Worm (Caenorhabditis elegans): Measurements from ENCODE around the gene mbr-1.
A peak's percentile ranks its signal among the peaks of the same experiment; 100 is the strongest.

mbr-1 gene

DNA sequence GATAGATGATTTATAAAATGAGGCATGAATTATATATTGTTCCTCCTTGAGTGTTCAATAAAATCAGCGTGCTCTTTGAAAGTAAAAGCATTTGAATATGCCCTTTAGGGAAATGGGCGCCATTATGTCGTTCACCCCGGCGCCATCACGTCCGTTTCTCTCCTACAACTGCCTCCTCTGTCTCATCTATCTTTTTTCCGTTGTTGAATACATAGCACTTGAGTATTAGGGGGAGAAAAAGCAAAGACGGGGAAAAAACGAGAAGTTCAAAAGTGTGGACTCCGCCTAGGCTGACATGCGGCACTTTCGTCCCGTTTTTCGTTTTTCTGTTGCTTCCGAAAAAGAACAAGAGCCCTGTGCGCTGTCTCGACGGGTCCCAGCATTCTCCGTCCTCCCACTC lies 45.8 kb upstream of the mbr-1 start (continued):
- TF ChIP-seq fos-1 (tag; optimal IDR thresholded peaks at IDR 0.05) = no peak
- no peak for TF ChIP-seq F10B5.3 (tag; optimal IDR thresholded peaks at IDR 0.05)
- 0 out of 2 replicates have a peak, but pooled peaks have one; percentile 6 for TF ChIP-seq ctbp-1 (GFP tag; IDR thresholded peaks at IDR 0.05)

DNA sequence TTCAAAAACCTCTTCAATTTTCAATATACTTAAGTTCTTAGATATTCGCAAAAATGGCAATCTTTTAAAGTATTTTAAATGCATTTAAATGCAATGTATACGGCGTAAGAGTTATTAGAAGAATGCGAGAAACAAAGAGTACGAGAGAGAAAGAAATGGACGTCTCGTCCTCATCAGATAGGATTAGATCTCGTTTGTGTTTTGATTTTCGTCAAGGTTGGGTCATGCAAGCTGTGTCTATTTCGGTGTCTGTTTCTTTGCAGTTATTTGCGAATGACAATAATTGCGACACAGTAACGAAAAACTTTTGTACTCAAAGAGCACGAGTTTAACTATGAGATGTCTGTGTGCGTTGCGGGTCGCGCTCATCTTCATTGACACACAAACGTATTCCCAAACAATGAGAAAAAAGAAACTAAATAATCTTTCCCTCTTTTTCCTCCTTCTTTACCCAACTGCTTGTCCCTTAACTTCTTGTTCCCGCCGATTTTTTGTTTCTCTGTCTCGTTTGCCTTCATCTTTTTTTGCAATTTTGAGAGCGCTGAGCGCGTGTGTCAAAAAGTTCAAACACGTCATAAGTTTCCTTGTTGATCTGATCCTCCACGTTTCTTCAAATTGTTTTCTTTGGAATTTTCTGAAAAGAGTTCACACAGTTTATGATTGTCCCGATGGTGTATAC lies 45.3 kb upstream of the mbr-1 start:
- TF ChIP-seq T26A8.4 (GFP tag; IDR thresholded peaks at IDR 0.05) (no peak), cey-2 (tag; optimal IDR thresholded peaks at IDR 0.05; ENCODE audit: borderline replicate concordance, insufficient read depth) (no peak), mdl-1 (tag; optimal IDR thresholded peaks at IDR 0.05) (peak; percentile 11 to 21), duxl-1 (tag; optimal IDR thresholded peaks at IDR 0.05; ENCODE audit: poor library complexity) (no peak), madf-5 (GFP tag; IDR thresholded peaks at IDR 0.05) (no peak), daf-16 (GFP tag; optimal IDR thresholded peaks at IDR 0.05) (no peak), daf-16 (tag; optimal IDR thresholded peaks at IDR 0.05) (no peak), mxl-3 (GFP tag; optimal IDR thresholded peaks at IDR 0.05) (no peak), nhr-77 (tag; optimal IDR thresholded peaks at IDR 0.05) (no peak), tag-97 (GFP tag; IDR thresholded peaks at IDR 0.05) (0 out of 2 replicates have a peak, but pooled peaks have one; percentile 69), hmg-1.1 (GFP tag; IDR thresholded peaks at IDR 0.05) (peak; percentile 31; the same call in 1 of the 2 replicates), pqm-1 (tag; optimal IDR thresholded peaks at IDR 0.05) (no peak), mes-2 (tag; optimal IDR thresholded peaks at IDR 0.05; ENCODE audit: poor library complexity, severe bottlenecking) (no peak), Y75B8A.6 (GFP tag; IDR thresholded peaks at IDR 0.05) (no peak), attf-4 (tag; optimal IDR thresholded peaks at IDR 0.05) (no peak), saeg-2 (GFP tag; IDR thresholded peaks at IDR 0.05) (no peak), T20F7.1 (GFP tag; optimal IDR thresholded peaks at IDR 0.05) (no peak), daf-12 (tag; optimal IDR thresholded peaks at IDR 0.05) (no peak), ZK546.5 (tag; optimal IDR thresholded peaks at IDR 0.05) (no peak), Y5F2A.4 (GFP tag; optimal IDR thresholded peaks at IDR 0.05) (no peak), snpc-4 (tag; optimal IDR thresholded peaks at IDR 0.05) (no peak), zip-2 (tag; optimal IDR thresholded peaks at IDR 0.05) (no peak), lin-13 (GFP tag; optimal IDR thresholded peaks at IDR 0.05) (no peak), unc-62 (GFP tag; optimal IDR thresholded peaks at IDR 0.05 in 1 of 2) (peak in 1 of 2 experiments; percentile 5), unc-62 (tag; optimal IDR thresholded peaks at IDR 0.05) (no peak), zfp-2 (tag; optimal IDR thresholded peaks at IDR 0.05) (no peak), hlh-11 (tag; optimal IDR thresholded peaks at IDR 0.05) (peak; percentile 27), lin-39 (tag; optimal IDR thresholded peaks at IDR 0.05) (no peak), F26F4.8 (GFP tag; conservative IDR thresholded peaks at IDR 0.05) (no peak), Y105C5A.15 (GFP tag; IDR thresholded peaks at IDR 0.05) (no peak), egl-27 (tag; optimal IDR thresholded peaks at IDR 0.05) (no peak), set-16 (GFP tag; IDR thresholded peaks at IDR 0.05) (no peak), rbr-2 (tag; optimal IDR thresholded peaks at IDR 0.05) (no peak), egl-43 (GFP tag; IDR thresholded peaks at IDR 0.05) (no peak), ces-1 (GFP tag; optimal IDR thresholded peaks at IDR 0.05) (no peak), dpl-1 (GFP tag; optimal IDR thresholded peaks at IDR 0.05) (no peak), ctbp-1 (GFP tag; IDR thresholded peaks at IDR 0.05) (no peak), nhr-28 (tag; optimal IDR thresholded peaks at IDR 0.05) (no peak), nhr-102 (tag; optimal IDR thresholded peaks at IDR 0.05) (no peak), nhr-11 (tag; optimal IDR thresholded peaks at IDR 0.05) (no peak), F37D6.2 (tag; optimal IDR thresholded peaks at IDR 0.05) (no peak), lin-15B (tag; optimal IDR thresholded peaks at IDR 0.05) (no peak), hlh-30 (tag; optimal IDR thresholded peaks at IDR 0.05; ENCODE audit: insufficient read depth) (peak; percentile 40), fos-1 (tag; optimal IDR thresholded peaks at IDR 0.05) (no peak), unc-39 (tag; optimal IDR thresholded peaks at IDR 0.05) (no peak), nhr-41 (GFP tag; IDR thresholded peaks at IDR 0.05) (no peak), lin-29 (GFP tag; IDR thresholded peaks at IDR 0.05) (no peak), dmd-6 (GFP tag; IDR thresholded peaks at IDR 0.05) (no peak)

Data from whole organism, L4 larva.